Fruit fly (Drosophila melanogaster): ENCODE data around the gene CG13255.
A peak's percentile ranks its signal among the peaks of the same experiment; 100 is the strongest.

Gene CG13255

dm6 chr3L:20841465-20842109, 4.3 kb downstream of the CG13255 start, which contains the start of the genes CSN3 and CG11456 (continued):
- TF ChIP-seq crol (GFP tag; IDR thresholded peaks at IDR 0.05) (no peak), Meics (GFP tag; optimal IDR thresholded peaks at IDR 0.05) (no peak), fd96Cb (tag; optimal IDR thresholded peaks at IDR 0.05) (no peak), tgo (GFP tag; IDR thresholded peaks at IDR 0.05) (no peak), CG7745 (tag; optimal IDR thresholded peaks at IDR 0.05) (no peak), dmrt11E (tag; optimal IDR thresholded peaks at IDR 0.05) (no peak), CG13894 (tag; optimal IDR thresholded peaks at IDR 0.05) (peak; percentile 70), CG10366 (GFP tag; IDR thresholded peaks at IDR 0.05) (no peak), dm (GFP tag; optimal IDR thresholded peaks at IDR 0.05) (no peak), yki (optimal IDR thresholded peaks at IDR 0.05) (no peak), ems (GFP tag; optimal IDR thresholded peaks at IDR 0.05) (no peak), Bgb (GFP tag; IDR thresholded peaks at IDR 0.05; ENCODE audit: partially characterized antibody) (peak; percentile 72), CG11560 (tag; IDR thresholded peaks at IDR 0.05) (peak; percentile 68; the same call in 1 of the 3 replicates), Dip3 (GFP tag; optimal IDR thresholded peaks at IDR 0.05) (peak; percentile 30), CG11093 (GFP tag; IDR thresholded peaks at IDR 0.05) (no peak), Fer1 (GFP tag; optimal IDR thresholded peaks at IDR 0.05) (no peak), ap (GFP tag; IDR thresholded peaks at IDR 0.05) (no peak), Adf1 (GFP tag; IDR thresholded peaks at IDR 0.05) (no peak), CG43689 (GFP tag; IDR thresholded peaks at IDR 0.05) (no peak), CG12299 (tag; optimal IDR thresholded peaks at IDR 0.05) (no peak), ATbp (GFP tag; optimal IDR thresholded peaks at IDR 0.05) (no peak), en (GFP tag; optimal IDR thresholded peaks at IDR 0.05) (no peak), CG8281 (tag; optimal IDR thresholded peaks at IDR 0.05) (no peak), CG4730 (GFP tag; IDR thresholded peaks at IDR 0.05) (peak; percentile 28; the same call in 1 of the 2 replicates), CG7839 (tag; optimal IDR thresholded peaks at IDR 0.05) (no peak), BEAF-32 (GFP tag; optimal IDR thresholded peaks at IDR 0.05) (peak; percentile 74), Elba2 (GFP tag; optimal IDR thresholded peaks at IDR 0.05) (no peak), CG2889 (GFP tag; IDR thresholded peaks at IDR 0.05) (no peak), chif (GFP tag; optimal IDR thresholded peaks at IDR 0.05) (peak; percentile 18 to 33), NfI (GFP tag; optimal IDR thresholded peaks at IDR 0.05) (peak; percentile 57), sob (GFP tag; IDR thresholded peaks at IDR 0.05) (peak; percentile 75; the same call in 1 of the 2 replicates), lmd (GFP tag; IDR thresholded peaks at IDR 0.05) (peak; percentile 54), CG8924 (tag; optimal IDR thresholded peaks at IDR 0.05) (no peak), zen (tag; optimal IDR thresholded peaks at IDR 0.05) (no peak), CG4854 (GFP tag; optimal IDR thresholded peaks at IDR 0.05) (no peak), CG9817 (tag; optimal IDR thresholded peaks at IDR 0.05) (peak; percentile 30), CG10565 (GFP tag; optimal IDR thresholded peaks at IDR 0.05) (no peak), Trl (optimal IDR thresholded peaks at IDR 0.05) (no peak), Trl (GFP tag; optimal IDR thresholded peaks at IDR 0.05) (peak; percentile 50), lov (optimal IDR thresholded peaks at IDR 0.05) (no peak), lov (GFP tag; IDR thresholded peaks at IDR 0.05) (no peak), CG18619 (GFP tag; optimal IDR thresholded peaks at IDR 0.05) (no peak), ewg (GFP tag; optimal IDR thresholded peaks at IDR 0.05) (peak; percentile 8), Awh (GFP tag; IDR thresholded peaks at IDR 0.05) (no peak), al (GFP tag; IDR thresholded peaks at IDR 0.05) (no peak), TFAM (GFP tag; optimal IDR thresholded peaks at IDR 0.05) (no peak), pita (GFP tag; optimal IDR thresholded peaks at IDR 0.05) (no peak), Tbp (GFP tag; optimal IDR thresholded peaks at IDR 0.05) (no peak), Xbp1 (GFP tag; optimal IDR thresholded peaks at IDR 0.05) (peak; percentile 67), scrt (GFP tag; optimal IDR thresholded peaks at IDR 0.05) (peak; percentile 43), pan (optimal IDR thresholded peaks at IDR 0.05) (no peak), pan (GFP tag; optimal IDR thresholded peaks at IDR 0.05 in 1 of 2, IDR thresholded peaks at IDR 0.05 in 1 of 2) (peak in 1 of 2 experiments; percentile 59)

Measured in whole organism, embryonic.